Fruit fly (Drosophila melanogaster) Kc167 (cell line): ENCODE results near the gene CG18586.

ENCODE experiments used
- Sin3A ChIP-seq: fragments of >200 bp; optimal IDR thresholded peaks from 2 replicates; lab custom pipeline; 2018; ENCODE audit warnings: missing external identifiers
- h ChIP-seq: fragments of >200 bp; optimal IDR thresholded peaks from 3 replicates; lab custom pipeline; 2018; ENCODE audit warnings: missing external identifiers
- insv ChIP-seq: fragments of >200 bp; optimal IDR thresholded peaks from 3 replicates; lab custom pipeline; 2018; ENCODE audit warnings: missing external identifiers
- psq ChIP-seq: fragments of >200 bp; optimal IDR thresholded peaks from 2 replicates; lab custom pipeline; 2017; ENCODE audit warnings: missing external identifiers
- ttk ChIP-seq: sonication (Bioruptor generic); optimal IDR thresholded peaks from 2 replicates; lab custom pipeline; 2017; ENCODE audit warnings: missing external identifiers

dm6 chr3L:5893063-5893462 is 20.0 kb downstream of the CG18586 start:
- no peak for TF ChIP-seq insv (lab: Kevin White, UChicago)
- TF ChIP-seq h (lab: Kevin White, UChicago): no peak
- no peak for TF ChIP-seq Sin3A (lab: Kevin White, UChicago)
- TF ChIP-seq ttk (lab: Kevin White, UChicago): no peak
- TF ChIP-seq psq (lab: Kevin White, UChicago): no peak
